Worm (Caenorhabditis elegans): ENCODE data around the gene sra-9.

DNA sequence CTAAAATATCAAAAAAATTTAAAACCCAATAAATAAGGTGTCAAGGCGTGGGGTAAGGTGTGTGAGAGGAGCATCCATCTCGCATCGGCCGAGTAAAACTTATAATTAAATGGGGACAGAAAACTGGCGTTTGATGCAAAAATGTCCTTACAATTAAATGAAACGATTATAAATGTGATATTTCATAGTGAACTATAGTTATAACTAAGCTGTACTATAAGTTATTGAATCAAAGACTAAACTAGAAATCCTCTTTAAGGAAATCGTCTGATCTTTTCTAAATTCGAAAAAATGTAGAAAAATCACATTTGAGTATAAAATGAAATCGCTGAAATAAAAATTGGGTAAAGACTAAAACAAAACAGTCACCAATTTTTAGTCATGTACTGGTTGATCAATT, 18.6 kb downstream of the sra-9 start, which contains the start of gene sra-6:
- TF ChIP-seq lin-11 (tag; optimal IDR thresholded peaks at IDR 0.05) (no peak), madf-2 (tag; optimal IDR thresholded peaks at IDR 0.05) (no peak), hlh-8 (tag; optimal IDR thresholded peaks at IDR 0.05) (no peak), unc-55 (GFP tag; optimal IDR thresholded peaks at IDR 0.05) (no peak), nhr-11 (tag; optimal IDR thresholded peaks at IDR 0.05) (no peak), che-1 (tag; optimal IDR thresholded peaks at IDR 0.05) (no peak), tbx-2 (tag; optimal IDR thresholded peaks at IDR 0.05) (no peak), mec-3 (tag; optimal IDR thresholded peaks at IDR 0.05; ENCODE audit: borderline replicate concordance) (no peak)

Measured in whole organism, late embryonic.